Fruit fly (Drosophila melanogaster): ENCODE data around the gene CG15892.

CG15892 gene

dm6 chrX:6255414-6255915 is 38.7 kb downstream of the CG15892 start, which contains the start of the genes Rbcn-3A and Spx (continued):
- TF ChIP-seq grn (GFP tag; optimal IDR thresholded peaks at IDR 0.05) (no peak), CG11456 (GFP tag; IDR thresholded peaks at IDR 0.05) (0 out of 3 replicates have a peak, but pooled peaks have one; percentile 48), ftz-f1 (GFP tag; optimal IDR thresholded peaks at IDR 0.05) (no peak), Oli (tag; optimal IDR thresholded peaks at IDR 0.05) (peak; percentile 15), oc (tag; optimal IDR thresholded peaks at IDR 0.05) (no peak), ase (GFP tag; IDR thresholded peaks at IDR 0.05) (no peak), CG13775 (GFP tag; optimal IDR thresholded peaks at IDR 0.05) (peak; percentile 32), fd96Cb (tag; optimal IDR thresholded peaks at IDR 0.05) (no peak), ewg (GFP tag; optimal IDR thresholded peaks at IDR 0.05) (no peak), CG2199 (GFP tag; IDR thresholded peaks at IDR 0.05) (no peak), lab (GFP tag; optimal IDR thresholded peaks at IDR 0.05) (peak; percentile 34), wor (GFP tag; IDR thresholded peaks at IDR 0.05) (no peak), ken (GFP tag; IDR thresholded peaks at IDR 0.05) (no peak), dati (GFP tag; IDR thresholded peaks at IDR 0.05) (no peak), nerfin-2 (GFP tag; IDR thresholded peaks at IDR 0.05; ENCODE audit: partially characterized antibody) (peak; percentile 89), Asciz (GFP tag; optimal IDR thresholded peaks at IDR 0.05) (no peak), CG8359 (GFP tag; optimal IDR thresholded peaks at IDR 0.05; ENCODE audit: borderline replicate concordance) (no peak), hth (optimal IDR thresholded peaks at IDR 0.05) (no peak), scrt (GFP tag; optimal IDR thresholded peaks at IDR 0.05) (no peak), zfh2 (GFP tag; optimal IDR thresholded peaks at IDR 0.05) (no peak), cad (GFP tag; optimal IDR thresholded peaks at IDR 0.05) (no peak), Atf6 (GFP tag; IDR thresholded peaks at IDR 0.05) (no peak), Dfd (GFP tag; optimal IDR thresholded peaks at IDR 0.05) (no peak), YL-1 (GFP tag; optimal IDR thresholded peaks at IDR 0.05) (peak; percentile 45), stwl (tag; optimal IDR thresholded peaks at IDR 0.05) (peak; percentile 51), CG1647 (GFP tag; optimal IDR thresholded peaks at IDR 0.05) (no peak)

DNA sequence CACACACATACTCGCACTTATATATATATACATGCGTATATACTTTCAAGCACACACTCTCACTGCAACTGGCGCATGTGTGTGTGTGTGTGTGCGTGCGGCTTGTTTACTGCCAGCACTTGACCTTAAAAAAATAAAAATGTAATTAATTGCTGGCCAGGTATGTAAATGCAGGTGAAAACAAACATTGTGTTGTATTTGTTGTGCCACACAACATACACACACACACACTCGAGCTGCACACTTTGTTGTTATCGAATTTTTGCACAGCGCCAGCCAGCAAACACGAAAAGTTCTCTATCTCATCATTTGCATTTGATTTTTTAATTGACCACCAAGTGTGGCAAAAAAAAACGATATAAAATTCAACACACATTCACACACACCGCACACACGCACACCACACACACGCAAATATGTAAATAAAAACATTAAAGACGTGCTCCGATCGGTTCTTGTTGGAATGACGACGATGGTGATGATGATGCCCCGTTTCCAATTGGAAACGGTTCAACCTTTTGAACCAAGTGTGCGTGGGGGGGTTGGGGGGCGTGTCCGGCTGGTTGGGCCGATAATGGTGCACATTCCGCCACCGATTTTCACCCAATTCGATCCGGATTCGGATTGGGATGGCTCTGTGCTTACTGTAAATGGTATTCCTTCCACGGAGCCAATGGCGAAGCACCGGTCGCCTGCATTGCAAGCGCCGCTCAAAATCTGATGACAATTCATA is 39.4 kb downstream of the CG15892 start:
- no peak for TF ChIP-seq CG6175 (GFP tag; IDR thresholded peaks at IDR 0.05)
- no peak for TF ChIP-seq her (GFP tag; optimal IDR thresholded peaks at IDR 0.05)
- TF ChIP-seq CG15696 (tag; optimal IDR thresholded peaks at IDR 0.05) = no peak
- TF ChIP-seq nerfin-1 (tag; optimal IDR thresholded peaks at IDR 0.05) = peak; percentile 19
- TF ChIP-seq insv (GFP tag; optimal IDR thresholded peaks at IDR 0.05) = peak; percentile 84 to 95
- TF ChIP-seq Med (GFP tag) = peak; percentile 60
- TF ChIP-seq CG16863 (GFP tag; optimal IDR thresholded peaks at IDR 0.05) = no peak
- TF ChIP-seq cg (GFP tag; optimal IDR thresholded peaks at IDR 0.05) = peak; percentile 77
- peak; percentile 25; the same call in 1 of the 3 replicates for TF ChIP-seq ci (GFP tag; IDR thresholded peaks at IDR 0.05)
- peak; percentile 4 for TF ChIP-seq Jarid2 (GFP tag; optimal IDR thresholded peaks at IDR 0.05)
- TF ChIP-seq MESR4 (GFP tag; optimal IDR thresholded peaks at IDR 0.05) = peak; percentile 30
- TF ChIP-seq Sox102F (GFP tag; optimal IDR thresholded peaks at IDR 0.05) = no peak
- peak; percentile 67 for TF ChIP-seq crol (GFP tag; IDR thresholded peaks at IDR 0.05)
- no peak for TF ChIP-seq Vsx1 (GFP tag; optimal IDR thresholded peaks at IDR 0.05)
- peak; percentile 37 for TF ChIP-seq sens (GFP tag)
- TF ChIP-seq Elba2 (GFP tag; optimal IDR thresholded peaks at IDR 0.05) = peak; percentile 83
